Worm (Caenorhabditis elegans) whole organism, late embryonic: ENCODE measurements around the gene F07C3.9.

ENCODE experiments used
- K02D7.2 ChIP-seq: sonication (generic microtip); optimal IDR thresholded peaks from 2 replicates; lab custom pipeline; 2017; ENCODE audit warnings: mild to moderate bottlenecking, missing genetic modification characterization, missing compliant biosample characterization
- K09A11.1 ChIP-seq: sonication (generic microtip); optimal IDR thresholded peaks from 2 replicates; lab custom pipeline; 2017; ENCODE audit warnings: antibody characterized with exemption, mild to moderate bottlenecking, missing genetic modification characterization, missing compliant biosample characterization; ENCODE audit not compliant: insufficient read depth
- ahr-1 ChIP-seq: sonication (generic microtip); optimal IDR thresholded peaks from 2 replicates; lab custom pipeline; 2016; ENCODE audit warnings: missing genetic modification characterization, missing compliant biosample characterization
- ceh-14 ChIP-seq: sonication (generic microtip); optimal IDR thresholded peaks from 2 replicates; lab custom pipeline; 2016; ENCODE audit warnings: missing genotype, missing genetic modification characterization, missing compliant biosample characterization
- ceh-18 ChIP-seq: sonication (generic microtip); optimal IDR thresholded peaks from 2 replicates; lab custom pipeline; 2016; ENCODE audit warnings: missing genetic modification characterization, missing compliant biosample characterization
- ceh-19 ChIP-seq: fragments of 200-800 bp; sonication (Bioruptor generic); optimal IDR thresholded peaks from 2 replicates; lab custom pipeline; 2018; ENCODE audit warnings: mild to moderate bottlenecking, missing genetic modification characterization, missing compliant biosample characterization
- ceh-22 ChIP-seq: sonication (generic microtip); optimal IDR thresholded peaks from 2 replicates; lab custom pipeline; 2017; ENCODE audit warnings: missing biosample characterization, missing genetic modification characterization
- ceh-24 ChIP-seq: sonication (generic microtip); optimal IDR thresholded peaks from 2 replicates; lab custom pipeline; 2016; ENCODE audit warnings: mild to moderate bottlenecking, missing genetic modification characterization, missing compliant biosample characterization
- ceh-34 ChIP-seq: sonication (generic microtip); optimal IDR thresholded peaks from 2 replicates; lab custom pipeline; 2016; ENCODE audit warnings: mild to moderate bottlenecking, missing genetic modification characterization, missing compliant biosample characterization
- ceh-48 ChIP-seq: sonication (generic microtip); optimal IDR thresholded peaks from 2 replicates; lab custom pipeline; 2016; ENCODE audit warnings: missing genetic modification characterization, inconsistent platforms, missing compliant biosample characterization
- ceh-6 ChIP-seq: fragments of 200-800 bp; sonication (Bioruptor generic); optimal IDR thresholded peaks from 2 replicates; lab custom pipeline; 2018; ENCODE audit warnings: mild to moderate bottlenecking, missing genetic modification characterization, missing compliant biosample characterization
- dmd-4 ChIP-seq: sonication (generic microtip); optimal IDR thresholded peaks from 2 replicates; lab custom pipeline; 2016; ENCODE audit warnings: borderline replicate concordance, missing genetic modification characterization, missing compliant biosample characterization
- eyg-1 ChIP-seq: sonication (generic microtip); optimal IDR thresholded peaks from 2 replicates; lab custom pipeline; 2016; ENCODE audit warnings: missing genotype, missing genetic modification characterization, missing compliant biosample characterization
- fax-1 ChIP-seq: sonication (generic microtip); optimal IDR thresholded peaks from 2 replicates; lab custom pipeline; 2016; ENCODE audit warnings: missing genotype, missing genetic modification characterization, missing compliant biosample characterization
- fkh-6 ChIP-seq: sonication (generic microtip); optimal IDR thresholded peaks from 2 replicates; lab custom pipeline; 2016; ENCODE audit warnings: missing genetic modification characterization, missing compliant biosample characterization
- gmeb-2 ChIP-seq: sonication (generic microtip); optimal IDR thresholded peaks from 2 replicates; lab custom pipeline; 2016; ENCODE audit warnings: missing genetic modification characterization, inconsistent platforms, missing compliant biosample characterization
- hlh-15 ChIP-seq: sonication (generic microtip); optimal IDR thresholded peaks from 2 replicates; lab custom pipeline; 2016; ENCODE audit warnings: missing genetic modification characterization, missing compliant biosample characterization
- hlh-6 ChIP-seq: sonication (generic microtip); optimal IDR thresholded peaks from 2 replicates; lab custom pipeline; 2016; ENCODE audit warnings: missing genotype, missing genetic modification characterization, missing compliant biosample characterization
- lim-6 ChIP-seq: sonication (generic microtip); optimal IDR thresholded peaks from 2 replicates; lab custom pipeline; 2016; ENCODE audit warnings: missing genetic modification characterization, missing compliant biosample characterization
- mec-3 ChIP-seq: sonication (generic microtip); optimal IDR thresholded peaks from 2 replicates; lab custom pipeline; 2016; ENCODE audit warnings: borderline replicate concordance, missing genetic modification characterization, missing compliant biosample characterization
- nfya-1 ChIP-seq: sonication (generic microtip); optimal IDR thresholded peaks from 2 replicates; lab custom pipeline; 2017; ENCODE audit warnings: missing genetic modification characterization, mild to moderate bottlenecking, missing compliant biosample characterization, antibody characterized with exemption, moderate library complexity
- nhr-232 ChIP-seq: sonication (generic microtip); optimal IDR thresholded peaks from 2 replicates; lab custom pipeline; 2016; ENCODE audit warnings: missing genetic modification characterization, missing compliant biosample characterization
- pax-1 ChIP-seq: fragments of 150-350 bp; optimal IDR thresholded peaks from 2 replicates; lab custom pipeline; 2014; ENCODE audit warnings: missing biosample characterization, missing genetic modification characterization
- pha-2 ChIP-seq: sonication (generic microtip); optimal IDR thresholded peaks from 2 replicates; lab custom pipeline; 2017; ENCODE audit warnings: mild to moderate bottlenecking, missing genetic modification characterization, missing compliant biosample characterization
- sdc-2 ChIP-seq: sonication (generic microtip); optimal IDR thresholded peaks from 2 replicates; lab custom pipeline; 2016; ENCODE audit warnings: missing genotype, missing genetic modification characterization, missing compliant biosample characterization
- sox-2 ChIP-seq: fragments of 200-800 bp; sonication (Bioruptor generic); IDR thresholded peaks from 2 replicates; pipeline ENCODE4 v1.3.6; 2022; ENCODE audit warnings: missing genetic modification reagents, missing genetic modification characterization, missing compliant biosample characterization
- sox-4 ChIP-seq: sonication (generic microtip); optimal IDR thresholded peaks from 2 replicates; lab custom pipeline; 2017; ENCODE audit warnings: mild to moderate bottlenecking, missing genetic modification characterization, inconsistent platforms, missing compliant biosample characterization
- syd-9 ChIP-seq: sonication (generic microtip); optimal IDR thresholded peaks from 2 replicates; lab custom pipeline; 2016; ENCODE audit warnings: mild to moderate bottlenecking, missing genetic modification characterization, moderate library complexity, missing compliant biosample characterization
- tbx-2 ChIP-seq: sonication (generic microtip); optimal IDR thresholded peaks from 2 replicates; lab custom pipeline; 2016; ENCODE audit warnings: missing genetic modification characterization, missing compliant biosample characterization
- tbx-7 ChIP-seq: sonication (generic microtip); optimal IDR thresholded peaks from 2 replicates; lab custom pipeline; 2016; ENCODE audit warnings: missing genotype, missing genetic modification characterization, missing compliant biosample characterization
- unc-3 ChIP-seq, 2 experiments: fragments of 200-800 bp in 1 of 2; sonication (Bioruptor generic) in 1 of 2; sonication (generic microtip) in 1 of 2; conservative IDR thresholded peaks in 1 of 2; optimal IDR thresholded peaks in 1 of 2; 2 replicates each; pipeline versions ENCODE4 v1.3.6 to Lab custom; 2016 to 2022; ENCODE audit warnings: missing compliant biosample characterization in 2 of 2, missing genetic modification characterization in 2 of 2, missing genetic modification reagents in 1 of 2
- ztf-16 ChIP-seq: sonication (generic microtip); optimal IDR thresholded peaks from 2 replicates; lab custom pipeline; 2017; ENCODE audit warnings: missing genetic modification characterization, missing compliant biosample characterization

F07C3.9 gene

ce11 chrV:9260411-9260810 is 6.0 kb upstream of the F07C3.9 start:
- TF ChIP-seq ceh-24 (tag; lab: Kevin White, UChicago) (no peak), fax-1 (tag; lab: Kevin White, UChicago) (no peak), fkh-6 (no peak), unc-3 (GFP tag; conservative IDR thresholded peaks at IDR 0.05; lab: Robert Waterston, UW) (no peak), unc-3 (tag; optimal IDR thresholded peaks at IDR 0.05; lab: Kevin White, UChicago) (no peak), ceh-6 (GFP tag; lab: Kevin White, UChicago) (no peak), tbx-7 (tag; lab: Kevin White, UChicago) (no peak), sox-2 (GFP tag; lab: Robert Waterston, UW) (no peak)

ce11 chrV:9257467-9257866 is 3.0 kb upstream of the F07C3.9 start, which contains the start of gene F07C3.16:
F07C3.16 (minus strand) TSS chrV:9257567.
- TF ChIP-seq nfya-1 (tag; lab: Kevin White, UChicago) = no peak
- TF ChIP-seq ceh-22 (tag; lab: Kevin White, UChicago) = no peak
- no peak for TF ChIP-seq pax-1
- TF ChIP-seq K02D7.2 (tag; lab: Kevin White, UChicago) = no peak
- no peak for TF ChIP-seq tbx-2 (tag; lab: Kevin White, UChicago)
- TF ChIP-seq ceh-24 (tag; lab: Kevin White, UChicago) = no peak
- no peak for TF ChIP-seq sdc-2 (tag; lab: Kevin White, UChicago)
- no peak for TF ChIP-seq pha-2

ce11 chrV:9255480-9255879 is 1.0 kb upstream of the F07C3.9 start:
- TF ChIP-seq sox-2 (GFP tag; lab: Robert Waterston, UW) (no peak), K09A11.1 (tag; lab: Kevin White, UChicago) (no peak), hlh-15 (no peak), mec-3 (tag; lab: Kevin White, UChicago) (no peak), ceh-18 (tag; lab: Kevin White, UChicago) (no peak), hlh-6 (tag; lab: Kevin White, UChicago) (no peak), ztf-16 (tag; lab: Kevin White, UChicago) (no peak), ceh-34 (tag; lab: Kevin White, UChicago) (no peak)
- TF ChIP-seq, all 69 proteins: peak for 0

ce11 chrV:9249932-9250331 is 4.5 kb downstream of the F07C3.9 start, which contains the start of gene ptd-2:
ptd-2 (plus strand) TSS chrV:9250232.
- TF ChIP-seq eyg-1 (no peak), gmeb-2 (no peak), unc-3 (GFP tag; conservative IDR thresholded peaks at IDR 0.05; lab: Robert Waterston, UW) (no peak), unc-3 (tag; optimal IDR thresholded peaks at IDR 0.05; lab: Kevin White, UChicago) (no peak), sox-4 (tag; lab: Kevin White, UChicago) (no peak), tbx-2 (tag; lab: Kevin White, UChicago) (no peak), ceh-19 (GFP tag; lab: Kevin White, UChicago) (no peak), lim-6 (tag; lab: Kevin White, UChicago) (no peak), nhr-232 (tag; lab: Kevin White, UChicago) (no peak), nfya-1 (tag; lab: Kevin White, UChicago) (no peak), pha-2 (no peak), dmd-4 (no peak), pax-1 (no peak), sox-2 (GFP tag; lab: Robert Waterston, UW) (no peak), ceh-48 (tag; lab: Kevin White, UChicago) (no peak), tbx-7 (tag; lab: Kevin White, UChicago) (no peak)

ce11 chrV:9249206-9249605 is 5.2 kb downstream of the F07C3.9 start, which contains the start of gene str-94:
str-94 (minus strand) TSS chrV:9249306.
- no peak for TF ChIP-seq syd-9
- no peak for TF ChIP-seq ceh-14
- no peak for TF ChIP-seq ahr-1 (tag; lab: Kevin White, UChicago)
